Worm (Caenorhabditis elegans) whole organism, late embryonic: Measurements from ENCODE around the gene C37E2.2.

Experiments used
- C08G9.2 ChIP-seq: sonication (generic microtip); optimal IDR thresholded peaks from 2 replicates; lab custom pipeline; 2016; ENCODE audit warnings: mild to moderate bottlenecking, missing genetic modification characterization, moderate library complexity, missing compliant biosample characterization
- K09A11.1 ChIP-seq: sonication (generic microtip); optimal IDR thresholded peaks from 2 replicates; lab custom pipeline; 2017; ENCODE audit warnings: antibody characterized with exemption, mild to moderate bottlenecking, missing genetic modification characterization, missing compliant biosample characterization; ENCODE audit not compliant: insufficient read depth
- T23F11.4 ChIP-seq: fragments of 200-800 bp; sonication (Bioruptor generic); optimal IDR thresholded peaks from 2 replicates; lab custom pipeline; 2018; ENCODE audit warnings: mild to moderate bottlenecking, missing genetic modification characterization, missing compliant biosample characterization
- ahr-1 ChIP-seq: sonication (generic microtip); optimal IDR thresholded peaks from 2 replicates; lab custom pipeline; 2016; ENCODE audit warnings: missing genetic modification characterization, missing compliant biosample characterization
- ceh-14 ChIP-seq: sonication (generic microtip); optimal IDR thresholded peaks from 2 replicates; lab custom pipeline; 2016; ENCODE audit warnings: missing genotype, missing genetic modification characterization, missing compliant biosample characterization
- ceh-19 ChIP-seq: fragments of 200-800 bp; sonication (Bioruptor generic); optimal IDR thresholded peaks from 2 replicates; lab custom pipeline; 2018; ENCODE audit warnings: mild to moderate bottlenecking, missing genetic modification characterization, missing compliant biosample characterization
- ceh-24 ChIP-seq: sonication (generic microtip); optimal IDR thresholded peaks from 2 replicates; lab custom pipeline; 2016; ENCODE audit warnings: mild to moderate bottlenecking, missing genetic modification characterization, missing compliant biosample characterization
- ceh-31 ChIP-seq: sonication (generic microtip); optimal IDR thresholded peaks from 2 replicates; lab custom pipeline; 2016; ENCODE audit warnings: missing genetic modification characterization, missing compliant biosample characterization
- ceh-45 ChIP-seq: fragments of 200-800 bp; sonication (Bioruptor generic); IDR thresholded peaks from 2 replicates; pipeline ENCODE4 v1.3.6; 2022; ENCODE audit warnings: missing genetic modification reagents, missing genetic modification characterization, missing compliant biosample characterization
- ceh-48 ChIP-seq: sonication (generic microtip); optimal IDR thresholded peaks from 2 replicates; lab custom pipeline; 2016; ENCODE audit warnings: missing genetic modification characterization, inconsistent platforms, missing compliant biosample characterization
- elt-2 ChIP-seq: sonication (generic microtip); optimal IDR thresholded peaks from 2 replicates; lab custom pipeline; 2016; ENCODE audit warnings: missing genetic modification reagents, missing genetic modification characterization, missing compliant biosample characterization
- elt-4 ChIP-seq: sonication (generic microtip); optimal IDR thresholded peaks from 2 replicates; lab custom pipeline; 2016; ENCODE audit warnings: missing genetic modification characterization, missing compliant biosample characterization
- ets-4 ChIP-seq: sonication (generic microtip); optimal IDR thresholded peaks from 2 replicates; lab custom pipeline; 2016; ENCODE audit warnings: missing genetic modification characterization, missing compliant biosample characterization
- fkh-10 ChIP-seq: fragments of 150-350 bp; optimal IDR thresholded peaks from 2 replicates; lab custom pipeline; 2014; ENCODE audit warnings: missing biosample characterization, missing genetic modification reagents, missing genetic modification characterization
- fkh-6 ChIP-seq: sonication (generic microtip); optimal IDR thresholded peaks from 2 replicates; lab custom pipeline; 2016; ENCODE audit warnings: missing genetic modification characterization, missing compliant biosample characterization
- lin-11 ChIP-seq: fragments of 200-800 bp; sonication (Bioruptor generic); optimal IDR thresholded peaks from 2 replicates; lab custom pipeline; 2018; ENCODE audit warnings: mild to moderate bottlenecking, missing genetic modification characterization, missing compliant biosample characterization
- madf-2 ChIP-seq: sonication (generic microtip); optimal IDR thresholded peaks from 2 replicates; lab custom pipeline; 2017; ENCODE audit warnings: missing genetic modification characterization, missing compliant biosample characterization
- mec-3 ChIP-seq: sonication (generic microtip); optimal IDR thresholded peaks from 2 replicates; lab custom pipeline; 2016; ENCODE audit warnings: borderline replicate concordance, missing genetic modification characterization, missing compliant biosample characterization
- nfya-1 ChIP-seq: sonication (generic microtip); optimal IDR thresholded peaks from 2 replicates; lab custom pipeline; 2017; ENCODE audit warnings: missing genetic modification characterization, mild to moderate bottlenecking, missing compliant biosample characterization, antibody characterized with exemption, moderate library complexity
- nhr-11 ChIP-seq: fragments of 150-350 bp; optimal IDR thresholded peaks from 2 replicates; lab custom pipeline; 2014; ENCODE audit warnings: missing biosample characterization, missing genetic modification characterization
- nhr-232 ChIP-seq: sonication (generic microtip); optimal IDR thresholded peaks from 2 replicates; lab custom pipeline; 2016; ENCODE audit warnings: missing genetic modification characterization, missing compliant biosample characterization
- npax-4 ChIP-seq: sonication (generic microtip); optimal IDR thresholded peaks from 2 replicates; lab custom pipeline; 2016; ENCODE audit warnings: missing genetic modification characterization, missing compliant biosample characterization
- odd-2 ChIP-seq: sonication (generic microtip); optimal IDR thresholded peaks from 2 replicates; lab custom pipeline; 2017; ENCODE audit warnings: antibody characterized with exemption, mild to moderate bottlenecking, missing genetic modification characterization, missing compliant biosample characterization
- pax-1 ChIP-seq: fragments of 150-350 bp; optimal IDR thresholded peaks from 2 replicates; lab custom pipeline; 2014; ENCODE audit warnings: missing biosample characterization, missing genetic modification characterization
- sdc-2 ChIP-seq: sonication (generic microtip); optimal IDR thresholded peaks from 2 replicates; lab custom pipeline; 2016; ENCODE audit warnings: missing genotype, missing genetic modification characterization, missing compliant biosample characterization
- syd-9 ChIP-seq: sonication (generic microtip); optimal IDR thresholded peaks from 2 replicates; lab custom pipeline; 2016; ENCODE audit warnings: mild to moderate bottlenecking, missing genetic modification characterization, moderate library complexity, missing compliant biosample characterization
- tbx-7 ChIP-seq: sonication (generic microtip); optimal IDR thresholded peaks from 2 replicates; lab custom pipeline; 2016; ENCODE audit warnings: missing genotype, missing genetic modification characterization, missing compliant biosample characterization
- ttx-3 ChIP-seq: sonication (generic microtip); optimal IDR thresholded peaks from 2 replicates; lab custom pipeline; 2016; ENCODE audit warnings: missing genetic modification reagents, missing genetic modification characterization, missing compliant biosample characterization
- unc-3 ChIP-seq, 2 experiments: fragments of 200-800 bp in 1 of 2; sonication (Bioruptor generic) in 1 of 2; sonication (generic microtip) in 1 of 2; conservative IDR thresholded peaks in 1 of 2; optimal IDR thresholded peaks in 1 of 2; 2 replicates each; pipeline versions ENCODE4 v1.3.6 to Lab custom; 2016 to 2022; ENCODE audit warnings: missing compliant biosample characterization in 2 of 2, missing genetic modification characterization in 2 of 2, missing genetic modification reagents in 1 of 2
- unc-42 ChIP-seq: sonication (generic microtip); optimal IDR thresholded peaks from 2 replicates; lab custom pipeline; 2016; ENCODE audit warnings: missing genotype, missing genetic modification characterization, missing compliant biosample characterization
- zip-5 ChIP-seq: sonication (generic microtip); optimal IDR thresholded peaks from 2 replicates; lab custom pipeline; 2016; ENCODE audit warnings: missing genetic modification characterization, missing compliant biosample characterization
- ztf-16 ChIP-seq: sonication (generic microtip); optimal IDR thresholded peaks from 2 replicates; lab custom pipeline; 2017; ENCODE audit warnings: missing genetic modification characterization, missing compliant biosample characterization

Gene C37E2.2

DNA sequence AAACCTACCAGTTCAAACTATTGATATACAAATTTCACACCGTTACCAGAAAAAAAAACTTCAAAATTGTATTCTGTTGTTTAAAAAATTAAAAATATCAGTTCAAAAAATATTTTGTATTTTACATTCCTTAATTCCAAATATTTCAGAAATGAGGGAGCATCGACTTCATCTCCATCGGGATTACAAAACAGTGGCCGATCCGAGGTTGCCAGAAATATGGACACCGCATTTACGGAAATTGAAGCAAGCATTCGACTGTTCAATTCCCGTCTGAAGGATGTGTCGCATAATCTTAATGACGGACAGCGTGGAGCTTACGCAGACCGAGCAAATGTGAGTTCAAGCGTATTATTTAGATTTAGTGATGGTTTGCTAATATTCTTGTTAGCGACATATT is 43.2 kb upstream of the C37E2.2 start:
- TF ChIP-seq elt-4 (tag; lab: Kevin White, UChicago) (no peak), fkh-6 (no peak), ceh-31 (tag; lab: Kevin White, UChicago) (no peak), fkh-10 (GFP tag; lab: Kevin White, UChicago) (no peak), pax-1 (tag; lab: Kevin White, UChicago) (no peak), ceh-19 (GFP tag; lab: Kevin White, UChicago) (no peak), lin-11 (no peak), mec-3 (no peak)

DNA sequence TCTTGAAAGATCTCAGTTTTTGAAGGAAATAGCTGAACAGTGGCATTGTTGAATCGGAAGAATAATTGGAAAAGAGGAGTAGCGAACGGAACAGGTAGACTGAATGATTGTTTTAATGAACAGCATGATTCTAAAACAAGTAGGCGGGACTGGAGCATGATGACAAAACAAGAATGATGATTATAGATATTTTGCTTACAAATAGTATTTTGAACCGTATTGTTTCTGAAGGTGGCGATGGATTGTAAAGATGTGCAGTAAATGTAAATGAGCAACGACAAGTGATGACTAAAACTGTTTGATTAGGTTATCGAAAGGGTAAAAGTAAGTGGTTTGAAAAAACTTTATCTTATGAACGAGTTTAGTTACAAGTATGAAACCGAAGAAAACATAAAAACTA is 41.6 kb upstream of the C37E2.2 start, which contains the start of gene F28H6.8:
Gene F28H6.8, minus strand, starts transcription at position 101 of the 400 bp plus-strand sequence.
- TF ChIP-seq ceh-24 (no peak), madf-2 (tag; lab: Kevin White, UChicago) (no peak), npax-4 (tag; lab: Kevin White, UChicago) (no peak), odd-2 (tag; lab: Kevin White, UChicago) (no peak), ceh-48 (tag; lab: Kevin White, UChicago) (no peak), nfya-1 (tag; lab: Kevin White, UChicago) (no peak), ceh-19 (GFP tag; lab: Kevin White, UChicago) (no peak), C08G9.2 (no peak), ttx-3 (tag; lab: Kevin White, UChicago) (no peak), tbx-7 (tag; lab: Kevin White, UChicago) (no peak), nhr-232 (tag; lab: Kevin White, UChicago) (no peak), sdc-2 (tag; lab: Kevin White, UChicago) (no peak)

DNA sequence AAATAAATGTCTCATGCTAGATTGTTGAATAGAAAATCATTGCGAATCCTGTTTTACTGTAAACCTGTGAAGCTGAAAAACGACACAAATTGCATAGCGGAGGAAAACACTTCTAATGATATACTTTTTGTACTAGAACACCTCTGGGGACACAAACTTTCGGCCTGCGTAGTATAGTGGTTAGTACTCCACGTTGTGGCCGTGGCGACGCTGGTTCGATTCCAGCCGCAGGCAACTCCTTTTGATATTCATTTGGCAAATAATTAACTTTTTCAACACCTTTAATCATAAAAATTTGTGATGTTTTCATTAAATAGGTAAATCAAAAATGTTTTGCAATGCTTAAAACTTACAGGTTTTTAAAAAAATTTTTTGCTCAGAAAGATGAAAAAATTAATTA is 41.0 kb upstream of the C37E2.2 start:
- no peak for TF ChIP-seq odd-2 (tag; lab: Kevin White, UChicago)
- no peak for TF ChIP-seq unc-3 (GFP tag; conservative IDR thresholded peaks at IDR 0.05; lab: Robert Waterston, UW)
- no peak for TF ChIP-seq unc-3 (tag; optimal IDR thresholded peaks at IDR 0.05; lab: Kevin White, UChicago)
- no peak for TF ChIP-seq nhr-11 (tag; lab: Kevin White, UChicago)
- no peak for TF ChIP-seq syd-9
- no peak for TF ChIP-seq ceh-45 (GFP tag; lab: Robert Waterston, UW)
- no peak for TF ChIP-seq ets-4

DNA sequence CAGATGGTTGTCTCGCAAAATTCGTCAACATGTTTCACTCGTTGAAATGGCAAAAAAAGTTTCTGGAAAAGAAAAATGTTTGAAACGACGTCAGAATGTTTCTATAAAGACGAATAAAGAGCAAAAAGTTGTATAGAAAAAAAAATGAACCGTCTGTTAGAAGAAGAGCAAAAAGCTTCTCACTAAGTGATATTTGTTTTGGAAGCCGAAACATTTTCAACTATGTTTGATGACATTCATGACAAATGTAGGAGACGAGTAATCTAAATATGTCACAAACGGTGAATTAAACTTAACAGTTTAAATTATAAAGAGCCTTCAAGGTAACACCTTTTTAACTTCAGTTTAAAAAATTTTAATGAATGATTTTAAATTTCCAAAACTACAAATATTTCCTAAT is 35.8 kb upstream of the C37E2.2 start, which contains the start of gene nkat-1:
Gene nkat-1, minus strand, starts transcription at position 101 of the 400 bp plus-strand sequence.
- no peak for TF ChIP-seq npax-4 (tag; lab: Kevin White, UChicago)
- TF ChIP-seq fkh-10 (GFP tag; lab: Kevin White, UChicago), result no peak
- TF ChIP-seq ceh-19 (GFP tag; lab: Kevin White, UChicago), result no peak
- no peak for TF ChIP-seq elt-2 (tag; lab: Kevin White, UChicago)
- TF ChIP-seq zip-5, result no peak
- no peak for TF ChIP-seq ztf-16 (tag; lab: Kevin White, UChicago)
- TF ChIP-seq K09A11.1 (tag; lab: Kevin White, UChicago), result no peak
- TF ChIP-seq ceh-14 (tag; lab: Kevin White, UChicago), result no peak
- no peak for TF ChIP-seq T23F11.4
- no peak for TF ChIP-seq ceh-45 (GFP tag; lab: Robert Waterston, UW)
- no peak for TF ChIP-seq ahr-1 (tag; lab: Kevin White, UChicago)
- TF ChIP-seq nfya-1 (tag; lab: Kevin White, UChicago), result no peak

DNA sequence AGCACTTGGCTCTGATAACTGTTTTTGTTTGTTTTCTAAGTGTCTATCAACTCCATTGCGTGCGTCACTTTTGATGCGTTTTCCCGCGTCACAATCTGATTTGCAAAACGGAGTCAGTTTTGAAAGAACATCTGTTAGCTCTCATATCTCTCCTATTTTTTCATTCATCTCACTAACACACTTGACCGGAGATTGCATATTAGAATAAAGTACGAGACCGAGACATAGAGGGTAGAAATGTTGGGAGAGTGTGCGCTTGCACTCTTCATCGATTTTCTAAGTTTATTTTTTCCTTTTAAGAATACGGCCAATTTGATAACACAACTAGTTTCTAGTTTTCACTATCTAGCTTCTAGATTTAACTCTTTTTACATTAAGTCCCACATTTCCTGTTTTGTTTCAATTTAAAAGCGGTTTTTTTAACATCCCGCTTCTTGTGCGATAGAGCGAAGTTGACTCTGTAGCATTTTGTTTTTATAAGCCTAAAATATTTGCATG is 34.4 kb upstream of the C37E2.2 start:
- no peak for TF ChIP-seq ttx-3 (tag; lab: Kevin White, UChicago)
- peak; percentile 24 for TF ChIP-seq ceh-48 (tag; lab: Kevin White, UChicago)
- TF ChIP-seq unc-42 (tag; lab: Kevin White, UChicago), result peak; percentile 17
